Fruit fly (Drosophila melanogaster): Measurements from ENCODE around the gene eg.

eg gene

dm6 chr3L:21839720-21840641 is 31.5 kb downstream of the eg start (continued):
- TF ChIP-seq dimm (GFP tag; IDR thresholded peaks at IDR 0.05), result peak; percentile 62; the same call in 1 of the 2 replicates
- peak; percentile 61 for TF ChIP-seq mirr (GFP tag; optimal IDR thresholded peaks at IDR 0.05)
- peak; percentile 90 for TF ChIP-seq CG8388 (GFP tag; optimal IDR thresholded peaks at IDR 0.05)
- TF ChIP-seq CG13296 (GFP tag; optimal IDR thresholded peaks at IDR 0.05), result peak; percentile 94
- peak; percentile 93 for TF ChIP-seq pho (GFP tag; optimal IDR thresholded peaks at IDR 0.05)
- TF ChIP-seq hb (GFP tag; IDR thresholded peaks at IDR 0.05; ENCODE audit: partially characterized antibody), result no peak
- TF ChIP-seq otp (GFP tag; IDR thresholded peaks at IDR 0.05), result peak; percentile 86
- TF ChIP-seq cato (GFP tag; optimal IDR thresholded peaks at IDR 0.05; ENCODE audit: borderline replicate concordance), result peak; percentile 80
- TF ChIP-seq CG2199 (GFP tag; IDR thresholded peaks at IDR 0.05), result 0 out of 3 replicates have a peak, but pooled peaks have one; percentile 50
- peak; percentile 70 for TF ChIP-seq CG13123 (GFP tag; optimal IDR thresholded peaks at IDR 0.05)
- TF ChIP-seq CG9817 (tag; optimal IDR thresholded peaks at IDR 0.05), result peak; percentile 88
- peak; percentile 86 for TF ChIP-seq danr (GFP tag; IDR thresholded peaks at IDR 0.05)
- TF ChIP-seq dm (GFP tag; optimal IDR thresholded peaks at IDR 0.05), result peak; percentile 83
- TF ChIP-seq Lpt (GFP tag; optimal IDR thresholded peaks at IDR 0.05), result no peak
- peak; percentile 93 for TF ChIP-seq fd96Cb (tag; optimal IDR thresholded peaks at IDR 0.05)
- TF ChIP-seq CG18619 (GFP tag; optimal IDR thresholded peaks at IDR 0.05), result peak; percentile 93
- no peak for TF ChIP-seq Tbp (GFP tag; optimal IDR thresholded peaks at IDR 0.05)
- no peak for TF ChIP-seq crol (GFP tag; IDR thresholded peaks at IDR 0.05)
- TF ChIP-seq fd102C (GFP tag; optimal IDR thresholded peaks at IDR 0.05), result no peak
- peak; percentile 90 for TF ChIP-seq sisA (GFP tag; IDR thresholded peaks at IDR 0.05)
- peak; percentile 92 to 96 for TF ChIP-seq dpn (GFP tag; optimal IDR thresholded peaks at IDR 0.05)
- TF ChIP-seq ATbp (GFP tag; optimal IDR thresholded peaks at IDR 0.05), result peak; percentile 90
- TF ChIP-seq CG16863 (GFP tag; optimal IDR thresholded peaks at IDR 0.05), result peak; percentile 93
- peak; percentile 88 for TF ChIP-seq tx (GFP tag; optimal IDR thresholded peaks at IDR 0.05)
- peak; percentile 90 for TF ChIP-seq Chrac-16 (GFP tag; optimal IDR thresholded peaks at IDR 0.05)
- peak; percentile 83 for TF ChIP-seq Nf-YA (GFP tag; IDR thresholded peaks at IDR 0.05)
- peak; percentile 92 for TF ChIP-seq grau (tag; optimal IDR thresholded peaks at IDR 0.05)
- TF ChIP-seq NK7.1 (GFP tag; optimal IDR thresholded peaks at IDR 0.05), result peak; percentile 93
- peak; percentile 84 to 96 for TF ChIP-seq Hr51 (GFP tag; optimal IDR thresholded peaks at IDR 0.05)
- TF ChIP-seq MBD-R2 (GFP tag; IDR thresholded peaks at IDR 0.05), result peak; percentile 64
- TF ChIP-seq CG4424 (GFP tag; optimal IDR thresholded peaks at IDR 0.05), result peak; percentile 94
- peak; percentile 94 for TF ChIP-seq CG10543 (GFP tag; optimal IDR thresholded peaks at IDR 0.05)
- no peak for TF ChIP-seq br (optimal IDR thresholded peaks at IDR 0.05)
- TF ChIP-seq Rfx (GFP tag; IDR thresholded peaks at IDR 0.05), result peak; percentile 94
- peak; percentile 86 for TF ChIP-seq CG9609 (GFP tag; optimal IDR thresholded peaks at IDR 0.05)
- TF ChIP-seq B-H1 (GFP tag; IDR thresholded peaks at IDR 0.05), result peak; percentile 89
- no peak for TF ChIP-seq Trl (optimal IDR thresholded peaks at IDR 0.05)
- TF ChIP-seq Trl (GFP tag; optimal IDR thresholded peaks at IDR 0.05), result peak; percentile 90
- TF ChIP-seq CG12155 (GFP tag; optimal IDR thresholded peaks at IDR 0.05), result peak; percentile 84
- TF ChIP-seq Aef1 (GFP tag; IDR thresholded peaks at IDR 0.05), result peak; percentile 89
- TF ChIP-seq rib (GFP tag; IDR thresholded peaks at IDR 0.05), result peak; percentile 65
- TF ChIP-seq CG5180 (GFP tag; optimal IDR thresholded peaks at IDR 0.05), result peak; percentile 76
- peak; percentile 12 for TF ChIP-seq BEAF-32 (GFP tag; optimal IDR thresholded peaks at IDR 0.05)
- TF ChIP-seq sr (GFP tag; IDR thresholded peaks at IDR 0.05), result peak; percentile 79; the same call in 2 of the 3 replicates
- peak; percentile 84 for TF ChIP-seq Oaz (GFP tag; IDR thresholded peaks at IDR 0.05)
- peak; percentile 92 for TF ChIP-seq CG34422 (GFP tag; IDR thresholded peaks at IDR 0.05)
- peak; percentile 78 for TF ChIP-seq Vsx1 (GFP tag; optimal IDR thresholded peaks at IDR 0.05)
- TF ChIP-seq Bdp1 (GFP tag; optimal IDR thresholded peaks at IDR 0.05), result peak; percentile 80
- peak; percentile 67; the same call in 1 of the 2 replicates for TF ChIP-seq ham (GFP tag; IDR thresholded peaks at IDR 0.05)
- TF ChIP-seq fd64A (GFP tag; optimal IDR thresholded peaks at IDR 0.05), result peak; percentile 82

Data from whole organism, embryonic.